Worm (Caenorhabditis elegans): ENCODE measurements around the gene gbh-2.

gbh-2 gene

ce11 chrII:8516783-8517182, 31.1 kb downstream of the gbh-2 start, which contains the start of gene rnh-2 (continued):
- no peak for TF ChIP-seq ham-2 (GFP tag; optimal IDR thresholded peaks at IDR 0.05)
- no peak for TF ChIP-seq flh-1 (GFP tag; optimal IDR thresholded peaks at IDR 0.05)
- TF ChIP-seq unc-120 (tag; optimal IDR thresholded peaks at IDR 0.05; ENCODE audit: poor library complexity, severe bottlenecking): no peak
- peak; percentile 32 for TF ChIP-seq nhr-237 (tag; optimal IDR thresholded peaks at IDR 0.05)

ce11 chrII:8518210-8518609, 32.5 kb downstream of the gbh-2 start, which contains the start of gene T13H5.8:
T13H5.8 (plus strand) TSS chrII:8518510.
- TF ChIP-seq drap-1 (GFP tag; optimal IDR thresholded peaks at IDR 0.05): no peak
- no peak for TF ChIP-seq tbx-8 (GFP tag; optimal IDR thresholded peaks at IDR 0.05)
- TF ChIP-seq snpc-4 (tag; optimal IDR thresholded peaks at IDR 0.05): no peak
- no peak for TF ChIP-seq ceh-83 (GFP tag; optimal IDR thresholded peaks at IDR 0.05)
- no peak for TF ChIP-seq nhr-237 (tag; optimal IDR thresholded peaks at IDR 0.05)
- TF ChIP-seq ceh-39 (tag; optimal IDR thresholded peaks at IDR 0.05): no peak
- no peak for TF ChIP-seq flh-1 (GFP tag; optimal IDR thresholded peaks at IDR 0.05)
- no peak for TF ChIP-seq hlh-1 (tag; optimal IDR thresholded peaks at IDR 0.05)
- TF ChIP-seq zip-8 (tag; optimal IDR thresholded peaks at IDR 0.05): no peak
- no peak for TF ChIP-seq pha-4 (tag; optimal IDR thresholded peaks at IDR 0.05)
- TF ChIP-seq mep-1 (tag; optimal IDR thresholded peaks at IDR 0.05): no peak
- TF ChIP-seq elt-3 (tag; optimal IDR thresholded peaks at IDR 0.05): no peak
- no peak for TF ChIP-seq lin-13 (tag; optimal IDR thresholded peaks at IDR 0.05)
- no peak for TF ChIP-seq unc-39 (tag; optimal IDR thresholded peaks at IDR 0.05)
- no peak for TF ChIP-seq lin-32 (GFP tag; optimal IDR thresholded peaks at IDR 0.05)
- no peak for TF ChIP-seq nhr-28 (tag; optimal IDR thresholded peaks at IDR 0.05)

ce11 chrII:8520625-8521024, 34.9 kb downstream of the gbh-2 start, which contains the start of gene cht-2:
cht-2 (plus strand) TSS chrII:8520925.
- TF ChIP-seq ham-2 (GFP tag; optimal IDR thresholded peaks at IDR 0.05) (no peak), hlh-1 (tag; optimal IDR thresholded peaks at IDR 0.05) (no peak), ztf-11 (tag; optimal IDR thresholded peaks at IDR 0.05) (no peak), M03D4.4 (tag; optimal IDR thresholded peaks at IDR 0.05) (no peak), mls-2 (tag; optimal IDR thresholded peaks at IDR 0.05) (no peak), nhr-12 (tag; optimal IDR thresholded peaks at IDR 0.05) (no peak)

ce11 chrII:8525133-8525736, 39.6 kb downstream of the gbh-2 start, which contains the start of the genes prp-9 and mrps-18B:
prp-9 (minus strand) TSS chrII:8525396.
mrps-18B (plus strand) TSS chrII:8525681.
- TF ChIP-seq sem-2 (GFP tag; optimal IDR thresholded peaks at IDR 0.05) (no peak), ztf-11 (tag; optimal IDR thresholded peaks at IDR 0.05) (no peak), snpc-4 (tag; optimal IDR thresholded peaks at IDR 0.05) (no peak), unc-120 (tag; optimal IDR thresholded peaks at IDR 0.05; ENCODE audit: poor library complexity, severe bottlenecking) (no peak), nhr-12 (tag; optimal IDR thresholded peaks at IDR 0.05) (no peak), mab-5 (tag; optimal IDR thresholded peaks at IDR 0.05) (no peak), drap-1 (GFP tag; optimal IDR thresholded peaks at IDR 0.05) (no peak), lsy-2 (tag; optimal IDR thresholded peaks at IDR 0.05) (peak; percentile 30)

- TF ChIP-seq elt-1 (tag; optimal IDR thresholded peaks at IDR 0.05; ENCODE audit: borderline replicate concordance, insufficient read depth): peak; percentile 68
- TF ChIP-seq nhr-28 (tag; optimal IDR thresholded peaks at IDR 0.05): no peak
- TF ChIP-seq cnd-1 (tag; optimal IDR thresholded peaks at IDR 0.05): no peak
- TF ChIP-seq ceh-39 (tag; optimal IDR thresholded peaks at IDR 0.05): no peak
- no peak for TF ChIP-seq nhr-76 (tag; optimal IDR thresholded peaks at IDR 0.05)
- TF ChIP-seq ham-2 (GFP tag; optimal IDR thresholded peaks at IDR 0.05): peak; percentile 78
- no peak for TF ChIP-seq lin-13 (tag; optimal IDR thresholded peaks at IDR 0.05)
Measured at ce11 chrII:8529176-8529698, 43.6 kb downstream of the gbh-2 start.

- TF ChIP-seq snpc-4 (tag; optimal IDR thresholded peaks at IDR 0.05) (no peak), sptf-1 (tag; optimal IDR thresholded peaks at IDR 0.05) (no peak), pha-4 (tag; optimal IDR thresholded peaks at IDR 0.05) (no peak), sem-2 (GFP tag; optimal IDR thresholded peaks at IDR 0.05) (no peak), lin-13 (tag; optimal IDR thresholded peaks at IDR 0.05) (no peak), elt-1 (tag; optimal IDR thresholded peaks at IDR 0.05; ENCODE audit: borderline replicate concordance, insufficient read depth) (no peak), nhr-12 (tag; optimal IDR thresholded peaks at IDR 0.05) (no peak)
Measured at ce11 chrII:8531181-8531759, 45.6 kb downstream of the gbh-2 start, which contains the start of gene gldi-7. gldi-7 (minus strand) TSS chrII:8531222.
